Fruit fly (Drosophila melanogaster) whole organism, wandering third instar larva: Measurements from ENCODE around the gene Tace.

Experiments used
- dmrt93B ChIP-seq: fragments of 200-800 bp; sonication (Bioruptor generic); optimal IDR thresholded peaks from 2 replicates; lab custom pipeline; 2018; ENCODE audit warnings: missing biosample characterization, mild to moderate bottlenecking, missing genetic modification characterization
- rgr ChIP-seq: fragments of 200-800 bp; sonication (Bioruptor generic); optimal IDR thresholded peaks from 3 replicates; lab custom pipeline; 2016; ENCODE audit warnings: missing biosample characterization, mild to moderate bottlenecking, missing genetic modification characterization

dm6 chr3R:29990681-29991080 is 9.6 kb upstream of the Tace start:
- TF ChIP-seq rgr (GFP tag; lab: Kevin White, UChicago) = no peak
- TF ChIP-seq dmrt93B (GFP tag; lab: Kevin White, UChicago) = no peak
